Fruit fly (Drosophila melanogaster): Measurements from ENCODE around the gene Oseg5.

DNA sequence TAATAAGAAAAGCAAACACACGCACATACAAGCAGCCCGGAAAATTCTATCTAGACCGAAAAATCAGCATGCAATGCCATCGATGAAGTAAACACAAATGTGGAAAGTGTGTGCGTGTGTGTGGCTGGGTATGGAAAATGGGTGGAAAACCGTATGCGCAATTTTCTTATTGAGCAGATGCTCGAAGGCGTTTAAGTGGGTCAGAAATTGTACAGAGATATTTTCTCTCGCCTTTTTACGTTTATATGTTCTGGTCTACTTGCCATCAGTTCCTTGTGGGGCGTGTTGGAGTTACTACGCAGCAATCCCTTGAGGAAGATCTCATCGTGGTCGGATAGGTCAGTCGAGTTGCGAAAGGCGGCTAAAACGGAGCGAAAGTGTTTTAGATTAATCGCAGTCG lies 39.9 kb downstream of the Oseg5 start:
- TF ChIP-seq CG17359 (tag; optimal IDR thresholded peaks at IDR 0.05) (no peak), Max (GFP tag; optimal IDR thresholded peaks at IDR 0.05) (no peak), h (optimal IDR thresholded peaks at IDR 0.05) (no peak), Gsc (GFP tag; IDR thresholded peaks at IDR 0.05) (no peak)

Data from whole organism, embryonic.